Worm (Caenorhabditis elegans) whole organism, young adult: ENCODE data around the gene ftr-1.
A peak's percentile ranks its signal among the peaks of the same experiment; 100 is the strongest.

ENCODE experiments used
- B0336.3 ChIP-seq: fragments of 200-800 bp; sonication (Bioruptor generic); IDR thresholded peaks from 2 replicates; pipeline ENCODE4 v1.3.6; 2022; ENCODE audit warnings: missing genetic modification characterization, missing compliant biosample characterization
- D2030.7 ChIP-seq: fragments of 200-800 bp; sonication (Bioruptor generic); IDR thresholded peaks from 2 replicates; pipeline ENCODE4 v1.3.6; 2022; ENCODE audit warnings: missing genetic modification reagents, missing genetic modification characterization, missing compliant biosample characterization
- F39B2.1 ChIP-seq: fragments of 200-800 bp; sonication (Bioruptor generic); IDR thresholded peaks from 2 replicates; pipeline ENCODE4 v1.3.6; 2022; ENCODE audit warnings: missing genetic modification reagents, missing genetic modification characterization, missing compliant biosample characterization
- F49E8.2 ChIP-seq: sonication (generic microtip); optimal IDR thresholded peaks from 3 replicates; lab custom pipeline; 2017; ENCODE audit warnings: missing genetic modification characterization, mild to moderate bottlenecking, missing compliant biosample characterization, antibody characterized with exemption, moderate library complexity; ENCODE audit not compliant: insufficient read depth
- F52B5.7 ChIP-seq: sonication (generic microtip); optimal IDR thresholded peaks from 2 replicates; lab custom pipeline; 2016; ENCODE audit warnings: mild to moderate bottlenecking, missing genetic modification characterization, missing compliant biosample characterization
- F55B11.4 ChIP-seq: sonication (generic microtip); optimal IDR thresholded peaks from 2 replicates; lab custom pipeline; 2016; ENCODE audit warnings: missing compliant biosample characterization, missing genetic modification characterization, borderline replicate concordance; ENCODE audit not compliant: insufficient read depth
- K11D2.4 ChIP-seq: fragments of 200-800 bp; sonication (Bioruptor generic); IDR thresholded peaks from 2 replicates; pipeline ENCODE4 v1.3.6; 2022; ENCODE audit warnings: missing genetic modification reagents, missing genetic modification characterization, missing compliant biosample characterization
- Y53F4B.3 ChIP-seq: fragments of 200-800 bp; sonication (Bioruptor generic); IDR thresholded peaks from 2 replicates; pipeline ENCODE4 v1.3.6; 2022; ENCODE audit warnings: missing genetic modification reagents, missing genetic modification characterization, missing compliant biosample characterization
- Y53G8AR.9 ChIP-seq: fragments of 200-800 bp; sonication (Bioruptor generic); conservative IDR thresholded peaks from 2 replicates; pipeline ENCODE4 v1.3.6; 2022; ENCODE audit warnings: missing genetic modification reagents, missing genetic modification characterization, missing compliant biosample characterization
- ZK185.1 ChIP-seq: sonication (generic microtip); optimal IDR thresholded peaks from 2 replicates; lab custom pipeline; 2016; ENCODE audit warnings: mild to moderate bottlenecking, missing genetic modification characterization, missing compliant biosample characterization; ENCODE audit not compliant: poor library complexity, severe bottlenecking
- aptf-3 ChIP-seq: fragments of 200-800 bp; sonication (Bioruptor generic); IDR thresholded peaks from 2 replicates; pipeline ENCODE4 v1.3.6; 2022; ENCODE audit warnings: missing genetic modification characterization, missing compliant biosample characterization
- atf-7 ChIP-seq: sonication (generic microtip); optimal IDR thresholded peaks from 2 replicates; lab custom pipeline; 2017; ENCODE audit warnings: mild to moderate bottlenecking, missing genetic modification characterization, missing compliant biosample characterization
- attf-3 ChIP-seq: fragments of 200-800 bp; sonication (Bioruptor generic); conservative IDR thresholded peaks from 2 replicates; pipeline ENCODE4 v1.3.6; 2022; ENCODE audit warnings: missing genetic modification reagents, missing genetic modification characterization, missing compliant biosample characterization
- attf-6 ChIP-seq: fragments of 200-800 bp; sonication (Bioruptor generic); IDR thresholded peaks from 2 replicates; pipeline ENCODE4 v1.3.6; 2022; ENCODE audit warnings: missing genetic modification reagents, missing genetic modification characterization, missing compliant biosample characterization
- cebp-1 ChIP-seq, 2 experiments: fragments of 200-800 bp in 1 of 2; sonication (Bioruptor generic) in 1 of 2; sonication (generic microtip) in 1 of 2; IDR thresholded peaks in 1 of 2; optimal IDR thresholded peaks in 1 of 2; 2 replicates each; pipeline versions ENCODE4 v1.3.6 to Lab custom; 2017 to 2022; ENCODE audit warnings: missing compliant biosample characterization in 2 of 2, missing genetic modification characterization in 2 of 2, mild to moderate bottlenecking in 1 of 2, missing genetic modification reagents in 1 of 2, moderate library complexity in 1 of 2
- ceh-100 ChIP-seq: fragments of 200-800 bp; sonication (Bioruptor generic); IDR thresholded peaks from 2 replicates; pipeline ENCODE4 v1.3.6; 2022; ENCODE audit warnings: missing genetic modification reagents, missing genetic modification characterization, missing compliant biosample characterization
- die-1 ChIP-seq: sonication (generic microtip); optimal IDR thresholded peaks from 2 replicates; lab custom pipeline; 2016; ENCODE audit warnings: missing genotype, mild to moderate bottlenecking, missing genetic modification characterization, missing compliant biosample characterization
- ekl-4 ChIP-seq: fragments of 200-800 bp; sonication (Bioruptor generic); IDR thresholded peaks from 2 replicates; pipeline ENCODE4 v1.3.6; 2022; ENCODE audit warnings: missing genetic modification reagents, missing genetic modification characterization, missing compliant biosample characterization
- gei-17 ChIP-seq: fragments of 200-800 bp; sonication (Bioruptor generic); optimal IDR thresholded peaks from 2 replicates; lab custom pipeline; 2018; ENCODE audit warnings: mild to moderate bottlenecking, missing genetic modification characterization, missing compliant biosample characterization
- hsf-1 ChIP-seq: fragments of 200-800 bp; sonication (Bioruptor generic); IDR thresholded peaks from 2 replicates; pipeline ENCODE4 v1.3.6; 2022; ENCODE audit warnings: missing genetic modification reagents, missing genetic modification characterization, missing compliant biosample characterization
- lin-26 ChIP-seq: fragments of 200-800 bp; sonication (Bioruptor generic); IDR thresholded peaks from 2 replicates; pipeline ENCODE4 v1.3.6; 2022; ENCODE audit warnings: missing genetic modification reagents, missing genetic modification characterization, missing compliant biosample characterization
- lin-40 ChIP-seq: sonication (generic microtip); optimal IDR thresholded peaks from 2 replicates; lab custom pipeline; 2016; ENCODE audit warnings: missing genetic modification characterization, mild to moderate bottlenecking, missing compliant biosample characterization, missing genotype, missing genetic modification reagents
- lir-1 ChIP-seq: fragments of 200-800 bp; sonication (Bioruptor generic); conservative IDR thresholded peaks from 2 replicates; pipeline ENCODE4 v1.3.6; 2022; ENCODE audit warnings: missing genetic modification reagents, missing genetic modification characterization, missing compliant biosample characterization
- lsy-27 ChIP-seq: sonication (generic microtip); optimal IDR thresholded peaks from 2 replicates; lab custom pipeline; 2017; ENCODE audit warnings: missing genetic modification characterization, mild to moderate bottlenecking, missing compliant biosample characterization, antibody characterized with exemption, missing genotype, borderline replicate concordance; ENCODE audit not compliant: insufficient read depth
- madf-6 ChIP-seq: fragments of 200-800 bp; sonication (Bioruptor generic); IDR thresholded peaks from 2 replicates; pipeline ENCODE4 v1.3.6; 2022; ENCODE audit warnings: missing genetic modification reagents, missing genetic modification characterization, missing compliant biosample characterization
- nfya-2 ChIP-seq: fragments of 200-800 bp; sonication (Bioruptor generic); IDR thresholded peaks from 2 replicates; pipeline ENCODE4 v1.3.6; 2022; ENCODE audit warnings: missing genetic modification reagents, missing genetic modification characterization, missing compliant biosample characterization
- nfyb-1 ChIP-seq: fragments of 200-800 bp; sonication (Bioruptor generic); IDR thresholded peaks from 2 replicates; pipeline ENCODE4 v1.3.6; 2022; ENCODE audit warnings: missing genetic modification reagents, missing genetic modification characterization, missing compliant biosample characterization
- nhr-120 ChIP-seq: fragments of 200-800 bp; sonication (Bioruptor generic); IDR thresholded peaks from 2 replicates; pipeline ENCODE4 v1.3.6; 2022; ENCODE audit warnings: missing genetic modification characterization, missing compliant biosample characterization
- nhr-80 ChIP-seq: sonication (generic microtip); optimal IDR thresholded peaks from 2 replicates; lab custom pipeline; 2016; ENCODE audit warnings: missing genetic modification characterization, missing compliant biosample characterization
- nhr-90 ChIP-seq: sonication (generic microtip); optimal IDR thresholded peaks from 2 replicates; lab custom pipeline; 2016; ENCODE audit warnings: missing genotype, mild to moderate bottlenecking, missing genetic modification characterization, missing compliant biosample characterization
- pbrm-1 ChIP-seq: fragments of 200-800 bp; sonication (Bioruptor generic); IDR thresholded peaks from 2 replicates; pipeline ENCODE4 v1.3.6; 2022; ENCODE audit warnings: missing genetic modification reagents, missing genetic modification characterization, missing compliant biosample characterization
- pha-4 ChIP-seq: fragments of 150-350 bp; sonication (generic microtip); optimal IDR thresholded peaks from 2 replicates; lab custom pipeline; 2014; ENCODE audit warnings: missing biosample characterization, missing genetic modification reagents, missing genetic modification characterization
- rcor-1 ChIP-seq: fragments of 200-800 bp; sonication (Bioruptor generic); IDR thresholded peaks from 2 replicates; pipeline ENCODE4 v1.3.6; 2022; ENCODE audit warnings: missing genetic modification reagents, missing genetic modification characterization, missing compliant biosample characterization
- rpc-1 ChIP-seq, 2 experiments: fragments of 150-350 bp in 1 of 2; sonication (generic microtip) in 1 of 2; optimal IDR thresholded peaks; 2 replicates each; lab custom pipeline; 2014 to 2018; ENCODE audit warnings: missing biosample characterization in 1 of 2, missing genetic modification characterization in 1 of 2, missing genetic modification reagents in 1 of 2, missing genotype in 1 of 2
- sea-2 ChIP-seq: fragments of 200-800 bp; sonication (Bioruptor generic); IDR thresholded peaks from 2 replicates; pipeline ENCODE4 v1.3.6; 2022; ENCODE audit warnings: missing genetic modification characterization, missing compliant biosample characterization
- tbp1 ChIP-seq: fragments of 200-800 bp; sonication (Bioruptor generic); optimal IDR thresholded peaks from 2 replicates; lab custom pipeline; 2018; ENCODE audit warnings: mild to moderate bottlenecking, missing genetic modification characterization, missing compliant biosample characterization
- xnd-1 ChIP-seq: sonication (generic microtip); optimal IDR thresholded peaks from 2 replicates; lab custom pipeline; 2016; ENCODE audit warnings: missing genotype, missing genetic modification reagents, missing genetic modification characterization, missing compliant biosample characterization
- zfh-2 ChIP-seq: fragments of 200-800 bp; sonication (Bioruptor generic); conservative IDR thresholded peaks from 2 replicates; pipeline ENCODE4 v1.3.6; 2022; ENCODE audit warnings: missing genetic modification reagents, missing genetic modification characterization, missing compliant biosample characterization
- ztf-25 ChIP-seq: fragments of 200-800 bp; sonication (Bioruptor generic); IDR thresholded peaks from 2 replicates; pipeline ENCODE4 v1.3.6; 2022; ENCODE audit warnings: missing genetic modification reagents, missing genetic modification characterization, missing compliant biosample characterization
- ztf-26 ChIP-seq: sonication (generic microtip); optimal IDR thresholded peaks from 2 replicates; lab custom pipeline; 2017; ENCODE audit warnings: missing genetic modification characterization, missing compliant biosample characterization

Gene ftr-1

ce11 chrV:20223725-20224124, 27.0 kb downstream of the ftr-1 start:
- TF ChIP-seq atf-7 (tag; lab: Kevin White, UChicago) (no peak), pha-4 (tag; lab: Kevin White, UChicago) (no peak), rpc-1 (optimal IDR thresholded peaks at IDR 0.05; lab: Kevin White, UChicago) (peak; percentile 15), rpc-1 (tag; optimal IDR thresholded peaks at IDR 0.05; lab: Kevin White, UChicago) (peak; percentile 60), Y53F4B.3 (no peak), ceh-100 (GFP tag; lab: Robert Waterston, UW) (no peak), lin-40 (tag; lab: Kevin White, UChicago) (no peak), tbp1 (GFP tag; lab: Kevin White, UChicago) (peak; percentile 63), nfyb-1 (GFP tag; lab: Robert Waterston, UW) (no peak), nfya-2 (GFP tag; lab: Robert Waterston, UW) (no peak)

DNA sequence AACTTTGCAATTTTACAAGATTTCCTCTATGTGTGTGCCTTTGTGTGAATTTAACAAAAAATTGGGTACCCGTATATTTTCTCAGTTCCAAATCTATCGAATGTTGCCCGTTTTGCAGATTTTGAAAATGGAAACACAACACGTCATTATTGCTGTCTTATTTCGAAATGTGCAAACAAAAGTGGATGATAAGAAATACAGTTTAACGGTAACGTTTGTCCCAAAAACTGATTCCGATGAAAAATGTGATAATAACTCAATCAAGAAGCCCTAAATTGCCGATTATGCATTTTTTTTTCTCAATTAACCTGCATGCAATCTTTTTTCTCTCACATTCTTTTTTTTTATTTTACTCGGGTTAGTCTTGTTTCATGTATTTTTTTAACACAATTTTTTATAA, 28.5 kb downstream of the ftr-1 start:
- TF ChIP-seq F55B11.4 (tag; lab: Kevin White, UChicago) (no peak), attf-6 (GFP tag; lab: Robert Waterston, UW) (no peak), ztf-26 (no peak), xnd-1 (tag; lab: Kevin White, UChicago) (no peak), cebp-1 (GFP tag; IDR thresholded peaks at IDR 0.05; lab: Robert Waterston, UW) (no peak), cebp-1 (tag; optimal IDR thresholded peaks at IDR 0.05; lab: Kevin White, UChicago) (peak; percentile 50), nhr-80 (peak; percentile 65), nhr-90 (no peak), sea-2 (no peak), gei-17 (GFP tag; lab: Kevin White, UChicago) (no peak), pbrm-1 (GFP tag; lab: Robert Waterston, UW) (no peak), die-1 (no peak), hsf-1 (GFP tag; lab: Robert Waterston, UW) (no peak), K11D2.4 (no peak)

DNA sequence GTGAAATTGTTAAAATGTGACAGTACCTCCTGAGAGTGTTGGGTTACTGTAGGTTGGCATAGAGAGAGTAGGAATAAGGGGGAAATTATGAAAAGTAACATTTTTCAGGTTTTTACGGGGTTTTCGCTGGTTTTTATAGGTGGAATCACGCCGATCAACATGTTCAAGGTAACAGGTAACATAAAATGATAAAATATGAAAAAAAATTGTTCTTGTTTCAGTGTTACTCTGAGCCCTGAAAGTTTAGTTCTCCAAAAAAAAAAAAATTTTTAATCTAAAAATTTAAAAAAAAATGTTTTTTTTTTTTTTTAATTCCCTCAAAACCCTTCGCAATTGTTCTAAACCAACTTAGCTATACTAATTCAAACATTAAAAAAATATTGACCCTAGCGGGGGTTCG, 37.0 kb downstream of the ftr-1 start, which contains the start of gene Y113G7B.15:
Gene Y113G7B.15 (minus strand): TSS at position 101 of the 400 bp plus-strand sequence.
- TF ChIP-seq ekl-4 (GFP tag; lab: Robert Waterston, UW) (no peak), zfh-2 (GFP tag; lab: Robert Waterston, UW) (no peak), lir-1 (GFP tag; lab: Robert Waterston, UW) (no peak), lsy-27 (no peak), rcor-1 (no peak), ZK185.1 (no peak)
- TF ChIP-seq, all 124 proteins: peak for 0

DNA sequence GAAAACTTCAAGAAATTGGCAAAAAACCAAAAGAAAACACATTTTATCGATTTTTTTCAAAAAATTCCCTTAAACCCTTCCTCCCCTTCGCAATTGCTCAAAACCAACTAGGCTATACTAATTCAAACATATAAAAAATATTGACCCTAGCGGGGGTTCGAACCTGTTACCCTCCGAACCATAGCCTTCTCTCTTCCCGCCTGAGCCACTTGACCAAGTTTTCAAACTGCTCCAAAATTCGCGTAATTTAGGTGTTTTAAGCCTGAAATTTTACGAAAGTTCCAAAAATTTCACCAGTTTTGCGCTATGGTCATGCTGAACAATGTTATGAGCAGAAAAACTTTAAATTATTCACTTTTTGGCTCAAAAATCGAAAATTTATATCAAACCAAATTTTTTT, 37.7 kb downstream of the ftr-1 start:
- TF ChIP-seq Y53G8AR.9, result peak; percentile 45; the same call in 1 of the 2 replicates
- TF ChIP-seq attf-3 (GFP tag; lab: Robert Waterston, UW), result no peak
- 0 out of 2 replicates have a peak, but pooled peaks have one; percentile 14 for TF ChIP-seq pbrm-1 (GFP tag; lab: Robert Waterston, UW)
- TF ChIP-seq rpc-1 (optimal IDR thresholded peaks at IDR 0.05; lab: Kevin White, UChicago), result no peak
- TF ChIP-seq rpc-1 (tag; optimal IDR thresholded peaks at IDR 0.05; lab: Kevin White, UChicago), result peak; percentile 51
- no peak for TF ChIP-seq rcor-1
- no peak for TF ChIP-seq sea-2
- peak; percentile 50 for TF ChIP-seq nfyb-1 (GFP tag; lab: Robert Waterston, UW)
- TF ChIP-seq attf-6 (GFP tag; lab: Robert Waterston, UW), result 0 out of 2 replicates have a peak, but pooled peaks have one; percentile 37
- TF ChIP-seq lir-1 (GFP tag; lab: Robert Waterston, UW), result no peak
- no peak for TF ChIP-seq atf-7 (tag; lab: Kevin White, UChicago)
- no peak for TF ChIP-seq F55B11.4 (tag; lab: Kevin White, UChicago)
- TF ChIP-seq B0336.3 (GFP tag; lab: Robert Waterston, UW), result peak; percentile 44; the same call in 1 of the 2 replicates
- TF ChIP-seq F52B5.7, result peak; percentile 4
- TF ChIP-seq nhr-120 (GFP tag; lab: Robert Waterston, UW), result 0 out of 2 replicates have a peak, but pooled peaks have one; percentile 14
- peak; percentile 34; the same call in 1 of the 2 replicates for TF ChIP-seq madf-6
- TF ChIP-seq cebp-1 (GFP tag; IDR thresholded peaks at IDR 0.05; lab: Robert Waterston, UW), result no peak
- TF ChIP-seq cebp-1 (tag; optimal IDR thresholded peaks at IDR 0.05; lab: Kevin White, UChicago), result peak; percentile 21
- peak; percentile 65 for TF ChIP-seq tbp1 (GFP tag; lab: Kevin White, UChicago)
- TF ChIP-seq F49E8.2 (tag; lab: Kevin White, UChicago), result no peak
- 0 out of 2 replicates have a peak, but pooled peaks have one; percentile 5 for TF ChIP-seq ztf-25 (GFP tag; lab: Robert Waterston, UW)
- peak; percentile 63; the same call in 1 of the 2 replicates for TF ChIP-seq F39B2.1 (GFP tag; lab: Robert Waterston, UW)
- TF ChIP-seq aptf-3 (GFP tag; lab: Robert Waterston, UW), result 0 out of 2 replicates have a peak, but pooled peaks have one; percentile 33
- 0 out of 2 replicates have a peak, but pooled peaks have one; percentile 8 for TF ChIP-seq D2030.7
- peak; percentile 42; the same call in 1 of the 2 replicates for TF ChIP-seq lin-26
